Worm (Caenorhabditis elegans): ENCODE measurements around the gene K05B2.4.

- TF ChIP-seq lin-39 (tag; optimal IDR thresholded peaks at IDR 0.05) (no peak), lin-15B (tag; optimal IDR thresholded peaks at IDR 0.05) (no peak), nhr-25 (tag; optimal IDR thresholded peaks at IDR 0.05; ENCODE audit: borderline replicate concordance, insufficient read depth) (no peak)
Observed at ce11 chrX:4929657-4930056, 8.9 kb upstream of the K05B2.4 start, which contains the start of gene mct-4.

Measured in whole organism, L4 larva.